Fruit fly (Drosophila melanogaster) whole organism, embryonic: ENCODE results near the gene CG34107.
A peak's percentile ranks its signal among the peaks of the same experiment; 100 is the strongest.

Experiments
- Abd-B ChIP-seq: fragments of 200-800 bp; sonication (Bioruptor generic); optimal IDR thresholded peaks from 2 replicates; lab custom pipeline; 2018; ENCODE audit warnings: missing biosample characterization, mild to moderate bottlenecking, missing genetic modification characterization, moderate library complexity
- CG10209 ChIP-seq: fragments of 200-800 bp; sonication (Bioruptor generic); optimal IDR thresholded peaks from 3 replicates; lab custom pipeline; 2017; ENCODE audit warnings: missing biosample characterization, mild to moderate bottlenecking, missing genetic modification characterization, missing genetic modification reagents
- CG10565 ChIP-seq: fragments of 200-800 bp; sonication (Bioruptor generic); optimal IDR thresholded peaks from 3 replicates; lab custom pipeline; 2016; ENCODE audit warnings: missing biosample characterization, mild to moderate bottlenecking, missing genetic modification characterization
- CG11085 ChIP-seq: fragments of 200-800 bp; sonication (Bioruptor generic); IDR thresholded peaks from 2 replicates; pipeline ENCODE4 v1.3.6; 2022; ENCODE audit warnings: missing biosample characterization, missing genetic modification characterization
- CG11696 ChIP-seq: fragments of 200-800 bp; sonication (Bioruptor generic); IDR thresholded peaks from 2 replicates; pipeline ENCODE4 v1.3.6; 2022; ENCODE audit warnings: missing biosample characterization, missing genetic modification characterization
- CG12219 ChIP-seq: fragments of 200-800 bp; sonication (Bioruptor generic); optimal IDR thresholded peaks from 3 replicates; lab custom pipeline; 2018; ENCODE audit warnings: missing biosample characterization, mild to moderate bottlenecking, missing genetic modification characterization
- CG12236 ChIP-seq: fragments of 200-800 bp; sonication (Bioruptor generic); optimal IDR thresholded peaks from 2 replicates; lab custom pipeline; 2016; ENCODE audit warnings: missing biosample characterization, missing genetic modification characterization
- CG13624 ChIP-seq: fragments of 200-800 bp; sonication (Bioruptor generic); optimal IDR thresholded peaks from 2 replicates; lab custom pipeline; 2016; ENCODE audit warnings: missing biosample characterization, missing genetic modification characterization
- CG14441 ChIP-seq: fragments of 200-800 bp; sonication (Bioruptor generic); IDR thresholded peaks from 2 replicates; pipeline ENCODE4 v1.3.6; 2022; ENCODE audit warnings: missing biosample characterization, missing genetic modification characterization
- CG15601 ChIP-seq: fragments of 200-800 bp; sonication (Bioruptor generic); optimal IDR thresholded peaks from 3 replicates; lab custom pipeline; 2019; ENCODE audit warnings: missing biosample characterization, mild to moderate bottlenecking, missing genetic modification characterization, moderate library complexity
- CG16815 ChIP-seq: fragments of 200-800 bp; sonication (Bioruptor generic); optimal IDR thresholded peaks from 3 replicates; lab custom pipeline; 2017; ENCODE audit warnings: missing biosample characterization, mild to moderate bottlenecking, missing genetic modification characterization
- CG17328 ChIP-seq: fragments of 200-800 bp; sonication (Bioruptor generic); IDR thresholded peaks from 2 replicates; pipeline ENCODE4 v1.3.6; 2022; ENCODE audit warnings: missing biosample characterization, missing genetic modification characterization
- CG17385 ChIP-seq: fragments of 200-800 bp; sonication (Bioruptor generic); optimal IDR thresholded peaks from 3 replicates; lab custom pipeline; 2018; ENCODE audit warnings: missing biosample characterization, mild to moderate bottlenecking, missing genetic modification characterization
- CG17568 ChIP-seq: fragments of 200-800 bp; sonication (Bioruptor generic); optimal IDR thresholded peaks from 2 replicates; lab custom pipeline; 2018; ENCODE audit warnings: missing biosample characterization, mild to moderate bottlenecking, missing genetic modification characterization, moderate library complexity
- CG18011 ChIP-seq: fragments of 200-800 bp; sonication (Bioruptor generic); optimal IDR thresholded peaks from 2 replicates; lab custom pipeline; 2017; ENCODE audit warnings: missing biosample characterization, missing genetic modification characterization, mild to moderate bottlenecking, moderate library complexity, missing genotype
- CG5180 ChIP-seq: fragments of 200-800 bp; sonication (Bioruptor generic); optimal IDR thresholded peaks from 3 replicates; lab custom pipeline; 2017; ENCODE audit warnings: missing biosample characterization, missing genetic modification characterization, mild to moderate bottlenecking, moderate library complexity, missing genetic modification reagents
- CG6765 ChIP-seq: fragments of 200-800 bp; sonication (Bioruptor generic); optimal IDR thresholded peaks from 3 replicates; lab custom pipeline; 2017; ENCODE audit warnings: missing biosample characterization, mild to moderate bottlenecking, missing genetic modification characterization
- CG7745 ChIP-seq: fragments of 200-800 bp; sonication (Bioruptor generic); optimal IDR thresholded peaks from 2 replicates; lab custom pipeline; 2018; ENCODE audit warnings: missing biosample characterization, mild to moderate bottlenecking, missing genetic modification characterization, moderate library complexity
- CG8478 ChIP-seq: fragments of >200 bp; optimal IDR thresholded peaks from 2 replicates; lab custom pipeline; 2018
- CG8765 ChIP-seq: fragments of 200-800 bp; sonication (Bioruptor generic); IDR thresholded peaks from 2 replicates; pipeline ENCODE4 v1.3.6; 2022; ENCODE audit warnings: missing biosample characterization, missing genetic modification characterization
- CG9817 ChIP-seq: fragments of 200-800 bp; sonication (Bioruptor generic); optimal IDR thresholded peaks from 2 replicates; lab custom pipeline; 2018; ENCODE audit warnings: missing biosample characterization, mild to moderate bottlenecking, missing genetic modification characterization, moderate library complexity
- CHES-1-like ChIP-seq: fragments of 200-800 bp; sonication (Bioruptor generic); optimal IDR thresholded peaks from 2 replicates; lab custom pipeline; 2016; ENCODE audit warnings: missing biosample characterization, missing genetic modification characterization
- CoRest ChIP-seq: fragments of 200-800 bp; sonication (Bioruptor generic); optimal IDR thresholded peaks from 3 replicates; lab custom pipeline; 2018; ENCODE audit warnings: missing biosample characterization, mild to moderate bottlenecking, missing genetic modification characterization, moderate library complexity
- Dek ChIP-seq: fragments of 200-800 bp; sonication (Bioruptor generic); optimal IDR thresholded peaks from 3 replicates; lab custom pipeline; 2019; ENCODE audit warnings: missing biosample characterization, mild to moderate bottlenecking, missing genetic modification characterization, moderate library complexity
- Drgx ChIP-seq: fragments of 200-800 bp; sonication (Bioruptor generic); IDR thresholded peaks from 2 replicates; pipeline ENCODE4 v1.3.6; 2022; ENCODE audit warnings: missing biosample characterization, missing genetic modification characterization
- ERR ChIP-seq: fragments of 200-800 bp; sonication (Bioruptor generic); optimal IDR thresholded peaks from 2 replicates; lab custom pipeline; 2016; ENCODE audit warnings: missing biosample characterization, missing genetic modification characterization
- Ets97D ChIP-seq: fragments of 200-800 bp; sonication (Bioruptor generic); optimal IDR thresholded peaks from 3 replicates; lab custom pipeline; 2016; ENCODE audit warnings: missing biosample characterization, missing genetic modification characterization
- Hand ChIP-seq: fragments of 200-800 bp; sonication (Bioruptor generic); optimal IDR thresholded peaks from 2 replicates; lab custom pipeline; 2017; ENCODE audit warnings: mild to moderate bottlenecking, missing biosample characterization, missing genetic modification reagents, missing genetic modification characterization
- Hmx ChIP-seq: fragments of 200-800 bp; sonication (Bioruptor generic); optimal IDR thresholded peaks from 2 replicates; lab custom pipeline; 2016; ENCODE audit warnings: missing biosample characterization, missing genetic modification characterization
- Mes4 ChIP-seq: fragments of 200-800 bp; sonication (Bioruptor generic); optimal IDR thresholded peaks from 2 replicates; lab custom pipeline; 2016; ENCODE audit warnings: missing biosample characterization, missing genetic modification characterization
- Ptx1 ChIP-seq: fragments of 200-800 bp; sonication (Bioruptor generic); IDR thresholded peaks from 2 replicates; pipeline ENCODE4 v1.3.6; 2022; ENCODE audit warnings: missing biosample characterization, missing genetic modification characterization
- ash1 ChIP-seq: fragments of 200-800 bp; sonication (Bioruptor generic); optimal IDR thresholded peaks from 2 replicates; lab custom pipeline; 2018; ENCODE audit warnings: missing biosample characterization, mild to moderate bottlenecking, missing genetic modification characterization
- cad ChIP-seq: fragments of >200 bp; optimal IDR thresholded peaks from 2 replicates; lab custom pipeline; 2017; ENCODE audit warnings: missing biosample characterization, missing genetic modification characterization
- cas ChIP-seq: fragments of 200-800 bp; sonication (Bioruptor generic); IDR thresholded peaks from 2 replicates; pipeline ENCODE4 v1.3.6; 2022; ENCODE audit warnings: missing biosample characterization, missing genetic modification characterization
- caup ChIP-seq: fragments of 200-800 bp; sonication (Bioruptor generic); optimal IDR thresholded peaks from 3 replicates; lab custom pipeline; 2017; ENCODE audit warnings: missing biosample characterization, mild to moderate bottlenecking, missing genetic modification characterization, moderate library complexity; ENCODE audit not compliant: severe bottlenecking
- chn ChIP-seq: fragments of 200-800 bp; sonication (Bioruptor generic); optimal IDR thresholded peaks from 2 replicates; lab custom pipeline; 2016; ENCODE audit warnings: missing biosample characterization, missing genetic modification characterization
- cwo ChIP-seq: fragments of 200-800 bp; sonication (Bioruptor generic); optimal IDR thresholded peaks from 3 replicates; lab custom pipeline; 2017; ENCODE audit warnings: missing biosample characterization, missing genetic modification characterization, mild to moderate bottlenecking, moderate library complexity, missing genetic modification reagents
- danr ChIP-seq: fragments of 200-800 bp; sonication (Bioruptor generic); IDR thresholded peaks from 2 replicates; pipeline ENCODE4 v1.3.6; 2022; ENCODE audit warnings: missing biosample characterization, missing genetic modification characterization
- fd102C ChIP-seq: fragments of 200-800 bp; sonication (Bioruptor generic); optimal IDR thresholded peaks from 2 replicates; lab custom pipeline; 2018; ENCODE audit warnings: missing biosample characterization, mild to moderate bottlenecking, missing genetic modification characterization, moderate library complexity
- ftz-f1 ChIP-seq: fragments of 200-800 bp; sonication (Bioruptor generic); optimal IDR thresholded peaks from 2 replicates; lab custom pipeline; 2016; ENCODE audit warnings: missing biosample characterization, missing genetic modification characterization
- inv ChIP-seq: fragments of 200-800 bp; sonication (Bioruptor generic); IDR thresholded peaks from 2 replicates; pipeline ENCODE4 v1.3.6; 2022; ENCODE audit warnings: missing biosample characterization, missing genetic modification characterization; ENCODE audit not compliant: partially characterized antibody
- lilli ChIP-seq: fragments of 200-800 bp; sonication (Bioruptor generic); optimal IDR thresholded peaks from 3 replicates; lab custom pipeline; 2016; ENCODE audit warnings: missing biosample characterization, missing genetic modification characterization
- phol ChIP-seq: fragments of 200-800 bp; sonication (Bioruptor generic); optimal IDR thresholded peaks from 3 replicates; lab custom pipeline; 2018; ENCODE audit warnings: missing biosample characterization, mild to moderate bottlenecking, missing genetic modification characterization, moderate library complexity
- pros ChIP-seq: fragments of 200-800 bp; sonication (Bioruptor generic); optimal IDR thresholded peaks from 3 replicates; lab custom pipeline; 2019; ENCODE audit warnings: missing biosample characterization, mild to moderate bottlenecking, missing genetic modification characterization, moderate library complexity
- run ChIP-seq: fragments of 200-800 bp; sonication (Bioruptor generic); optimal IDR thresholded peaks from 3 replicates; lab custom pipeline; 2018; ENCODE audit warnings: missing biosample characterization, mild to moderate bottlenecking, missing genetic modification characterization
- sc ChIP-seq, 3 experiments: fragments of >200 bp in 2 of 3; fragments of 200-800 bp in 1 of 3; sonication (Bioruptor generic) in 1 of 3; optimal IDR thresholded peaks; 2 replicates in 2 of 3; 3 replicates in 1 of 3; lab custom pipeline; 2017; ENCODE audit warnings: mild to moderate bottlenecking in 1 of 3, missing biosample characterization in 1 of 3, missing genetic modification characterization in 1 of 3, missing genetic modification reagents in 1 of 3
- schlank ChIP-seq: fragments of 200-800 bp; sonication (Bioruptor generic); optimal IDR thresholded peaks from 2 replicates; lab custom pipeline; 2018; ENCODE audit warnings: missing biosample characterization, mild to moderate bottlenecking, missing genetic modification characterization
- sisA ChIP-seq: fragments of 200-800 bp; sonication (Bioruptor generic); IDR thresholded peaks from 2 replicates; pipeline ENCODE4 v1.3.6; 2022; ENCODE audit warnings: missing biosample characterization, missing genetic modification characterization
- slbo ChIP-seq: fragments of 200-800 bp; sonication (Bioruptor generic); IDR thresholded peaks from 2 replicates; pipeline ENCODE4 v1.3.6; 2022; ENCODE audit warnings: missing biosample characterization, missing genetic modification characterization
- stc ChIP-seq: fragments of 200-800 bp; sonication (Bioruptor generic); IDR thresholded peaks from 2 replicates; pipeline ENCODE4 v1.3.6; 2022; ENCODE audit warnings: missing biosample characterization, missing genetic modification characterization
- tin ChIP-seq: fragments of 200-800 bp; sonication (Bioruptor generic); optimal IDR thresholded peaks from 3 replicates; lab custom pipeline; 2016; ENCODE audit warnings: missing biosample characterization, missing genetic modification characterization

Gene CG34107

dm6 chr3R:10261800-10262199 lies 37.1 kb downstream of the CG34107 start, which contains the start of the genes Sirt6 and pont (continued):
- peak; percentile 99 for TF ChIP-seq Abd-B (GFP tag; lab: Kevin White, UChicago)
- TF ChIP-seq CoRest (tag; lab: Kevin White, UChicago), result peak; percentile 98
- TF ChIP-seq CG16815 (GFP tag; lab: Kevin White, UChicago), result peak; percentile 93
- TF ChIP-seq CG18011, result peak; percentile 69
- TF ChIP-seq CG11085 (GFP tag; lab: Robert Waterston, UW), result no peak
- peak; percentile 73 for TF ChIP-seq Hand
- peak; percentile 33 for TF ChIP-seq Mes4 (GFP tag; lab: Kevin White, UChicago)
- peak; percentile 12 for TF ChIP-seq CG10565 (GFP tag; lab: Kevin White, UChicago)
- TF ChIP-seq CG8478 (lab: Kevin White, UChicago), result no peak
- no peak for TF ChIP-seq CG8765 (GFP tag; lab: Robert Waterston, UW)
- no peak for TF ChIP-seq sc (optimal IDR thresholded peaks at IDR 0.05; lab: Kevin White, UChicago)
- TF ChIP-seq sc (GFP tag; optimal IDR thresholded peaks at IDR 0.05; lab: Kevin White, UChicago), result peak; percentile 88
- TF ChIP-seq CG11696 (GFP tag; lab: Robert Waterston, UW), result no peak
- TF ChIP-seq chn (GFP tag; lab: Kevin White, UChicago), result peak; percentile 48
- no peak for TF ChIP-seq inv (GFP tag; lab: Robert Waterston, UW)
- TF ChIP-seq run, result peak; percentile 86
- TF ChIP-seq CG12236, result no peak
- TF ChIP-seq Ptx1 (GFP tag; lab: Robert Waterston, UW), result no peak
- TF ChIP-seq cwo (GFP tag; lab: Kevin White, UChicago), result peak; percentile 94
- peak; percentile 95 for TF ChIP-seq CG15601 (tag; lab: Kevin White, UChicago)
- no peak for TF ChIP-seq slbo (GFP tag; lab: Robert Waterston, UW)
- TF ChIP-seq Drgx (GFP tag; lab: Robert Waterston, UW), result no peak
- TF ChIP-seq CG10209 (GFP tag; lab: Kevin White, UChicago), result peak; percentile 97
- TF ChIP-seq CG17568 (GFP tag; lab: Kevin White, UChicago), result no peak
- peak; percentile 66 for TF ChIP-seq CG5180 (GFP tag; lab: Kevin White, UChicago)
- peak; percentile 91 for TF ChIP-seq tin (GFP tag; lab: Kevin White, UChicago)
- peak; percentile 94 for TF ChIP-seq CG9817 (tag; lab: Kevin White, UChicago)
- TF ChIP-seq fd102C (GFP tag; lab: Kevin White, UChicago), result peak; percentile 62
- peak; percentile 66 for TF ChIP-seq CG13624
- TF ChIP-seq danr (GFP tag; lab: Robert Waterston, UW), result no peak
- peak; percentile 7 for TF ChIP-seq ash1 (GFP tag; lab: Kevin White, UChicago)
- no peak for TF ChIP-seq sisA
- no peak for TF ChIP-seq stc
- TF ChIP-seq cad (GFP tag; lab: Kevin White, UChicago), result no peak
- TF ChIP-seq CG14441, result no peak
- TF ChIP-seq CG6765 (GFP tag; lab: Kevin White, UChicago), result peak; percentile 81
- TF ChIP-seq phol (tag; lab: Kevin White, UChicago), result peak; percentile 97
- TF ChIP-seq cas (GFP tag; lab: Robert Waterston, UW), result no peak
- peak; percentile 77 for TF ChIP-seq CG12219 (GFP tag; lab: Kevin White, UChicago)
- TF ChIP-seq Dek (tag; lab: Kevin White, UChicago), result peak; percentile 96
- TF ChIP-seq schlank, result peak; percentile 70
- TF ChIP-seq ftz-f1 (GFP tag; lab: Kevin White, UChicago), result no peak
- no peak for TF ChIP-seq pros (GFP tag; lab: Kevin White, UChicago)
- TF ChIP-seq CHES-1-like (GFP tag; lab: Kevin White, UChicago), result peak; percentile 2
- TF ChIP-seq CG7745 (tag; lab: Kevin White, UChicago), result peak; percentile 19
- peak; percentile 5 for TF ChIP-seq ERR
- peak; percentile 92 for TF ChIP-seq CG17385 (GFP tag; lab: Kevin White, UChicago)
- peak; percentile 23 for TF ChIP-seq Hmx (GFP tag; lab: Kevin White, UChicago)
- peak; percentile 53 for TF ChIP-seq Ets97D (GFP tag; lab: Kevin White, UChicago)
- no peak for TF ChIP-seq CG17328 (GFP tag; lab: Robert Waterston, UW)
- peak; percentile 83 for TF ChIP-seq lilli (GFP tag; lab: Kevin White, UChicago)
- peak; percentile 91 for TF ChIP-seq caup (GFP tag; lab: Kevin White, UChicago)
